Worm (Caenorhabditis elegans) whole organism, young adult: ENCODE results near the gene W04D2.4.
A peak's percentile ranks its signal among the peaks of the same experiment; 100 is the strongest.

Source experiments
- B0019.2 ChIP-seq: fragments of 200-800 bp; sonication (Bioruptor generic); conservative IDR thresholded peaks from 2 replicates; pipeline ENCODE4 v1.3.6; 2022; ENCODE audit warnings: missing genetic modification reagents, missing genetic modification characterization, missing compliant biosample characterization
- C06A6.2 ChIP-seq: fragments of 200-800 bp; sonication (Bioruptor generic); conservative IDR thresholded peaks from 2 replicates; pipeline ENCODE4 v1.3.6; 2022; ENCODE audit warnings: missing genetic modification characterization, missing compliant biosample characterization
- C17E4.6 ChIP-seq: fragments of 200-800 bp; sonication (Bioruptor generic); IDR thresholded peaks from 2 replicates; pipeline ENCODE4 v1.3.6; 2022; ENCODE audit warnings: missing genetic modification reagents, missing genetic modification characterization, missing compliant biosample characterization
- D2030.7 ChIP-seq: fragments of 200-800 bp; sonication (Bioruptor generic); IDR thresholded peaks from 2 replicates; pipeline ENCODE4 v1.3.6; 2022; ENCODE audit warnings: missing genetic modification reagents, missing genetic modification characterization, missing compliant biosample characterization
- F10E7.11 ChIP-seq: sonication (generic microtip); optimal IDR thresholded peaks from 2 replicates; lab custom pipeline; 2017; ENCODE audit warnings: mild to moderate bottlenecking, missing genetic modification characterization, moderate library complexity, missing compliant biosample characterization
- F33H1.4 ChIP-seq: fragments of 200-800 bp; sonication (Bioruptor generic); IDR thresholded peaks from 2 replicates; pipeline ENCODE4 v1.3.6; 2022; ENCODE audit warnings: missing genetic modification reagents, missing genetic modification characterization, missing compliant biosample characterization
- F55B11.4 ChIP-seq: sonication (generic microtip); optimal IDR thresholded peaks from 2 replicates; lab custom pipeline; 2016; ENCODE audit warnings: missing compliant biosample characterization, missing genetic modification characterization, borderline replicate concordance; ENCODE audit not compliant: insufficient read depth
- F57A8.1 ChIP-seq: fragments of 200-800 bp; sonication (Bioruptor generic); optimal IDR thresholded peaks from 2 replicates; lab custom pipeline; 2018; ENCODE audit warnings: mild to moderate bottlenecking, missing genetic modification characterization, moderate library complexity, missing compliant biosample characterization
- T26A5.8 ChIP-seq: sonication (generic microtip); optimal IDR thresholded peaks from 2 replicates; lab custom pipeline; 2016; ENCODE audit warnings: missing genetic modification characterization, missing compliant biosample characterization
- Y53F4B.3 ChIP-seq: fragments of 200-800 bp; sonication (Bioruptor generic); IDR thresholded peaks from 2 replicates; pipeline ENCODE4 v1.3.6; 2022; ENCODE audit warnings: missing genetic modification reagents, missing genetic modification characterization, missing compliant biosample characterization
- Y67H2A.10 ChIP-seq: fragments of 200-800 bp; sonication (Bioruptor generic); conservative IDR thresholded peaks from 2 replicates; pipeline ENCODE4 v1.3.6; 2022; ENCODE audit warnings: missing genetic modification reagents, missing genetic modification characterization, missing compliant biosample characterization
- atf-7 ChIP-seq: sonication (generic microtip); optimal IDR thresholded peaks from 2 replicates; lab custom pipeline; 2017; ENCODE audit warnings: mild to moderate bottlenecking, missing genetic modification characterization, missing compliant biosample characterization
- ceh-40 ChIP-seq: fragments of 200-800 bp; sonication (Bioruptor generic); IDR thresholded peaks from 2 replicates; pipeline ENCODE4 v1.3.6; 2022; ENCODE audit warnings: missing genetic modification characterization, missing compliant biosample characterization
- ceh-79 ChIP-seq: sonication (generic microtip); optimal IDR thresholded peaks from 2 replicates; lab custom pipeline; 2017; ENCODE audit warnings: mild to moderate bottlenecking, missing genetic modification characterization, missing compliant biosample characterization
- hlh-12 ChIP-seq: sonication (generic microtip); optimal IDR thresholded peaks from 2 replicates; lab custom pipeline; 2016; ENCODE audit warnings: missing genetic modification characterization, missing compliant biosample characterization
- hmg-20 ChIP-seq: fragments of 200-800 bp; sonication (Bioruptor generic); IDR thresholded peaks from 2 replicates; pipeline ENCODE4 v1.3.6; 2022; ENCODE audit warnings: missing genetic modification reagents, missing genetic modification characterization, missing compliant biosample characterization
- lag-1 ChIP-seq: fragments of 200-800 bp; sonication (Bioruptor generic); IDR thresholded peaks from 2 replicates; pipeline ENCODE4 v1.3.6; 2022; ENCODE audit warnings: missing genetic modification reagents, missing genetic modification characterization, missing compliant biosample characterization
- let-526 ChIP-seq: fragments of 200-800 bp; sonication (Bioruptor generic); IDR thresholded peaks from 2 replicates; pipeline ENCODE4 v1.3.6; 2022; ENCODE audit warnings: missing genetic modification reagents, missing genetic modification characterization, missing compliant biosample characterization
- lsy-27 ChIP-seq: sonication (generic microtip); optimal IDR thresholded peaks from 2 replicates; lab custom pipeline; 2017; ENCODE audit warnings: missing genetic modification characterization, mild to moderate bottlenecking, missing compliant biosample characterization, antibody characterized with exemption, missing genotype, borderline replicate concordance; ENCODE audit not compliant: insufficient read depth
- mxl-1 ChIP-seq: sonication (generic microtip); optimal IDR thresholded peaks from 2 replicates; lab custom pipeline; 2016; ENCODE audit warnings: missing genetic modification characterization, missing compliant biosample characterization
- nfya-1 ChIP-seq: sonication (generic microtip); optimal IDR thresholded peaks from 2 replicates; lab custom pipeline; 2017; ENCODE audit warnings: antibody characterized with exemption, missing compliant biosample characterization, missing genetic modification characterization, borderline replicate concordance; ENCODE audit not compliant: insufficient read depth
- nfya-2 ChIP-seq: fragments of 200-800 bp; sonication (Bioruptor generic); IDR thresholded peaks from 2 replicates; pipeline ENCODE4 v1.3.6; 2022; ENCODE audit warnings: missing genetic modification reagents, missing genetic modification characterization, missing compliant biosample characterization
- nfyb-1 ChIP-seq: fragments of 200-800 bp; sonication (Bioruptor generic); IDR thresholded peaks from 2 replicates; pipeline ENCODE4 v1.3.6; 2022; ENCODE audit warnings: missing genetic modification reagents, missing genetic modification characterization, missing compliant biosample characterization
- nhr-27 ChIP-seq: fragments of 200-800 bp; sonication (Bioruptor generic); optimal IDR thresholded peaks from 2 replicates; lab custom pipeline; 2018; ENCODE audit warnings: mild to moderate bottlenecking, missing genetic modification characterization, moderate library complexity, missing compliant biosample characterization
- nhr-80 ChIP-seq: sonication (generic microtip); optimal IDR thresholded peaks from 2 replicates; lab custom pipeline; 2016; ENCODE audit warnings: missing genetic modification characterization, missing compliant biosample characterization
- repo-1 ChIP-seq: sonication (generic microtip); optimal IDR thresholded peaks from 2 replicates; lab custom pipeline; 2017; ENCODE audit warnings: mild to moderate bottlenecking, missing genetic modification characterization, missing compliant biosample characterization
- snpc-1.1 ChIP-seq: sonication (generic microtip); optimal IDR thresholded peaks from 2 replicates; lab custom pipeline; 2017; ENCODE audit warnings: missing genetic modification characterization, mild to moderate bottlenecking, missing compliant biosample characterization, antibody characterized with exemption, moderate library complexity, missing genotype, missing genetic modification reagents; ENCODE audit not compliant: insufficient read depth
- somi-1 ChIP-seq: fragments of 200-800 bp; sonication (Bioruptor generic); optimal IDR thresholded peaks from 2 replicates; lab custom pipeline; 2018; ENCODE audit warnings: mild to moderate bottlenecking, missing genetic modification characterization, missing compliant biosample characterization
- sptf-2 ChIP-seq: fragments of 200-800 bp; sonication (Bioruptor generic); optimal IDR thresholded peaks from 2 replicates; lab custom pipeline; 2018; ENCODE audit warnings: mild to moderate bottlenecking, missing genetic modification characterization, missing compliant biosample characterization
- unc-130 ChIP-seq: sonication (generic microtip); optimal IDR thresholded peaks from 2 replicates; lab custom pipeline; 2016; ENCODE audit warnings: missing genetic modification reagents, missing genetic modification characterization, missing compliant biosample characterization
- ztf-18 ChIP-seq: sonication (generic microtip); optimal IDR thresholded peaks from 2 replicates; lab custom pipeline; 2016; ENCODE audit warnings: missing genotype, mild to moderate bottlenecking, missing genetic modification characterization, missing compliant biosample characterization
- ztf-25 ChIP-seq: fragments of 200-800 bp; sonication (Bioruptor generic); IDR thresholded peaks from 2 replicates; pipeline ENCODE4 v1.3.6; 2022; ENCODE audit warnings: missing genetic modification reagents, missing genetic modification characterization, missing compliant biosample characterization
- ztf-26 ChIP-seq: sonication (generic microtip); optimal IDR thresholded peaks from 2 replicates; lab custom pipeline; 2017; ENCODE audit warnings: missing genetic modification characterization, missing compliant biosample characterization

Gene W04D2.4

ce11 chrV:12536409-12537038, 39.0 kb upstream of the W04D2.4 start (continued):
- TF ChIP-seq ceh-40 (GFP tag; lab: Robert Waterston, UW), result no peak
- TF ChIP-seq unc-130 (GFP tag; lab: Kevin White, UChicago), result no peak
- TF ChIP-seq Y67H2A.10 (GFP tag; lab: Robert Waterston, UW), result no peak
- no peak for TF ChIP-seq F55B11.4

- no peak for TF ChIP-seq T26A5.8 (tag; lab: Kevin White, UChicago)
- TF ChIP-seq ztf-25, result no peak
- TF ChIP-seq ceh-79 (tag; lab: Kevin White, UChicago), result no peak
- no peak for TF ChIP-seq B0019.2 (GFP tag; lab: Robert Waterston, UW)
- TF ChIP-seq nfya-1 (tag; lab: Kevin White, UChicago), result no peak
- TF ChIP-seq ztf-18, result no peak
- no peak for TF ChIP-seq F33H1.4 (GFP tag; lab: Robert Waterston, UW)
- TF ChIP-seq repo-1 (tag; lab: Kevin White, UChicago), result no peak
- TF ChIP-seq F10E7.11 (tag; lab: Kevin White, UChicago), result no peak
- TF ChIP-seq F55B11.4, result no peak
- TF ChIP-seq C06A6.2 (GFP tag; lab: Robert Waterston, UW), result no peak
- TF ChIP-seq atf-7, result no peak
- no peak for TF ChIP-seq D2030.7 (GFP tag; lab: Robert Waterston, UW)
- no peak for TF ChIP-seq lag-1
- TF ChIP-seq lsy-27, result no peak
- TF ChIP-seq somi-1, result no peak
These were observed 37.4 kb upstream of the W04D2.4 start for ce11 chrV:12534941-12535340.

ce11 chrV:12533635-12534150, 36.1 kb upstream of the W04D2.4 start:
- TF ChIP-seq nhr-80 (tag; lab: Kevin White, UChicago), result peak; percentile 7
- TF ChIP-seq mxl-1 (tag; lab: Kevin White, UChicago), result no peak
- TF ChIP-seq lag-1, result no peak

ce11 chrV:12532369-12532768, 34.8 kb upstream of the W04D2.4 start:
- TF ChIP-seq nhr-80 (tag; lab: Kevin White, UChicago) (peak; percentile 65), nfya-2 (no peak)

- TF ChIP-seq hlh-12, result no peak
- TF ChIP-seq hmg-20, result no peak
- TF ChIP-seq F57A8.1 (GFP tag; lab: Kevin White, UChicago), result no peak
- TF ChIP-seq C17E4.6 (GFP tag; lab: Robert Waterston, UW), result no peak
- TF ChIP-seq nhr-27 (tag; lab: Kevin White, UChicago), result no peak
- no peak for TF ChIP-seq ztf-26
- no peak for TF ChIP-seq atf-7
- TF ChIP-seq snpc-1.1 (tag; lab: Kevin White, UChicago), result no peak
- TF ChIP-seq sptf-2 (GFP tag; lab: Kevin White, UChicago), result no peak
- no peak for TF ChIP-seq Y53F4B.3 (GFP tag; lab: Robert Waterston, UW)
- TF ChIP-seq nfyb-1 (GFP tag; lab: Robert Waterston, UW), result no peak
- no peak for TF ChIP-seq let-526 (GFP tag; lab: Robert Waterston, UW)
These were observed 33.5 kb upstream of the W04D2.4 start for ce11 chrV:12531084-12531483.
